Worm (Caenorhabditis elegans) whole organism, L1 larva: ENCODE data around the gene ZK688.12.
A peak's percentile ranks its signal among the peaks of the same experiment; 100 is the strongest.

Experiments
- C04F5.9 ChIP-seq: sonication (generic microtip); optimal IDR thresholded peaks from 2 replicates; lab custom pipeline; 2016; ENCODE audit warnings: missing genetic modification characterization, missing compliant biosample characterization
- C34B4.2 ChIP-seq: sonication (generic microtip); optimal IDR thresholded peaks from 2 replicates; lab custom pipeline; 2017; ENCODE audit warnings: mild to moderate bottlenecking, missing genetic modification characterization, missing compliant biosample characterization
- F16B12.6 ChIP-seq: fragments of 150-350 bp; optimal IDR thresholded peaks from 2 replicates; lab custom pipeline; 2014; ENCODE audit warnings: missing biosample characterization, missing genetic modification characterization
- aha-1 ChIP-seq: fragments of 150-350 bp; optimal IDR thresholded peaks from 2 replicates; lab custom pipeline; 2014; ENCODE audit warnings: missing biosample characterization, missing genetic modification characterization
- alr-1 ChIP-seq: fragments of 200-800 bp; sonication (Bioruptor generic); optimal IDR thresholded peaks from 2 replicates; lab custom pipeline; 2018; ENCODE audit warnings: borderline replicate concordance, mild to moderate bottlenecking, missing genetic modification characterization, missing compliant biosample characterization
- aly-2 ChIP-seq: fragments of 150-350 bp; optimal IDR thresholded peaks from 2 replicates; lab custom pipeline; 2014; ENCODE audit warnings: missing biosample characterization, missing genetic modification characterization
- blmp-1 ChIP-seq: fragments of 150-350 bp; optimal IDR thresholded peaks from 2 replicates; lab custom pipeline; 2014; ENCODE audit warnings: missing biosample characterization, missing genetic modification characterization
- ceh-8 ChIP-seq: fragments of 200-800 bp; sonication (Bioruptor generic); optimal IDR thresholded peaks from 2 replicates; lab custom pipeline; 2018; ENCODE audit warnings: mild to moderate bottlenecking, missing genetic modification characterization, moderate library complexity, missing compliant biosample characterization
- ceh-82 ChIP-seq, 3 experiments: fragments of 150-350 bp in 1 of 3; sonication (generic microtip) in 2 of 3; optimal IDR thresholded peaks; 2 replicates each; lab custom pipeline; 2014 to 2017; ENCODE audit warnings: missing biosample characterization in 3 of 3, missing genetic modification characterization in 3 of 3
- ceh-90 ChIP-seq: sonication (generic microtip); optimal IDR thresholded peaks from 2 replicates; lab custom pipeline; 2016; ENCODE audit warnings: missing genetic modification characterization, missing compliant biosample characterization
- ces-1 ChIP-seq: fragments of 150-350 bp; optimal IDR thresholded peaks from 2 replicates; lab custom pipeline; 2014; ENCODE audit warnings: missing biosample characterization, missing genetic modification reagents, missing genetic modification characterization
- dsc-1 ChIP-seq: sonication (generic microtip); optimal IDR thresholded peaks from 2 replicates; lab custom pipeline; 2016; ENCODE audit warnings: mild to moderate bottlenecking, missing genetic modification characterization, missing compliant biosample characterization
- efl-1 ChIP-seq, 4 experiments: fragments of 150-350 bp; optimal IDR thresholded peaks in 3 of 4; peaks in 1 of 4; 1 replicate in 1 of 4; 2 replicates in 3 of 4; lab custom pipeline; 2014; ENCODE audit warnings: missing biosample characterization in 2 of 4, missing genetic modification characterization in 2 of 4, missing genetic modification reagents in 2 of 4
- egl-13 ChIP-seq: sonication (generic microtip); optimal IDR thresholded peaks from 2 replicates; lab custom pipeline; 2016; ENCODE audit warnings: missing genotype, missing genetic modification reagents, missing genetic modification characterization, missing compliant biosample characterization
- elt-2 ChIP-seq: sonication (generic microtip); optimal IDR thresholded peaks from 2 replicates; lab custom pipeline; 2016; ENCODE audit warnings: missing genetic modification characterization, mild to moderate bottlenecking, inconsistent platforms, missing compliant biosample characterization, missing genetic modification reagents
- elt-3 ChIP-seq, 6 experiments: fragments of 150-350 bp in 1 of 6; sonication (generic microtip); optimal IDR thresholded peaks; 2 replicates each; lab custom pipeline; 2017 to 2018; ENCODE audit warnings: missing biosample characterization in 6 of 6, missing genetic modification characterization in 6 of 6, inconsistent platforms in 1 of 6
- ets-5 ChIP-seq: fragments of 200-800 bp; sonication (Bioruptor generic); IDR thresholded peaks from 2 replicates; pipeline ENCODE4 v1.3.6; 2022; ENCODE audit warnings: missing genetic modification characterization, missing compliant biosample characterization
- fkh-10 ChIP-seq: sonication (generic microtip); optimal IDR thresholded peaks from 2 replicates; lab custom pipeline; 2017; ENCODE audit warnings: missing biosample characterization, missing genetic modification reagents, missing genetic modification characterization
- fkh-4 ChIP-seq: sonication (generic microtip); optimal IDR thresholded peaks from 2 replicates; lab custom pipeline; 2016; ENCODE audit warnings: missing compliant biosample characterization, missing genetic modification characterization, borderline replicate concordance
- hlh-17 ChIP-seq: fragments of 200-800 bp; sonication (Bioruptor generic); optimal IDR thresholded peaks from 2 replicates; lab custom pipeline; 2018; ENCODE audit warnings: missing genetic modification characterization, mild to moderate bottlenecking, missing compliant biosample characterization, moderate library complexity, borderline replicate concordance
- hlh-4 ChIP-seq: sonication (generic microtip); optimal IDR thresholded peaks from 2 replicates; lab custom pipeline; 2016; ENCODE audit warnings: mild to moderate bottlenecking, missing genetic modification characterization, missing compliant biosample characterization
- irx-1 ChIP-seq: sonication (generic microtip); optimal IDR thresholded peaks from 2 replicates; lab custom pipeline; 2016; ENCODE audit warnings: missing genetic modification characterization, missing compliant biosample characterization
- isw-1 ChIP-seq: fragments of 200-800 bp; sonication (Bioruptor generic); IDR thresholded peaks from 2 replicates; pipeline ENCODE4 v1.3.6; 2022; ENCODE audit warnings: missing genetic modification characterization, missing compliant biosample characterization
- jun-1 ChIP-seq: fragments of 150-350 bp; optimal IDR thresholded peaks from 2 replicates; lab custom pipeline; 2014; ENCODE audit warnings: missing biosample characterization, missing genetic modification reagents, missing genetic modification characterization
- lin-13 ChIP-seq: fragments of 150-350 bp; optimal IDR thresholded peaks from 2 replicates; lab custom pipeline; 2014; ENCODE audit warnings: missing biosample characterization, missing genetic modification reagents, missing genetic modification characterization
- lin-14 ChIP-seq: fragments of 200-800 bp; sonication (Bioruptor generic); optimal IDR thresholded peaks from 2 replicates; lab custom pipeline; 2018; ENCODE audit warnings: mild to moderate bottlenecking, missing genetic modification characterization, moderate library complexity, missing compliant biosample characterization
- lir-3 ChIP-seq: sonication (generic microtip); optimal IDR thresholded peaks from 2 replicates; lab custom pipeline; 2016; ENCODE audit warnings: mild to moderate bottlenecking, missing genetic modification characterization, moderate library complexity, missing compliant biosample characterization; ENCODE audit not compliant: poor library complexity
- mef-2 ChIP-seq: fragments of 150-350 bp; optimal IDR thresholded peaks from 2 replicates; lab custom pipeline; 2014; ENCODE audit warnings: missing biosample characterization, missing genetic modification characterization
- mep-1 ChIP-seq: fragments of 150-350 bp; optimal IDR thresholded peaks from 2 replicates; lab custom pipeline; 2014; ENCODE audit warnings: missing biosample characterization, missing genetic modification characterization
- nhr-11 ChIP-seq: fragments of 150-350 bp; optimal IDR thresholded peaks from 2 replicates; lab custom pipeline; 2014; ENCODE audit warnings: missing biosample characterization, missing genetic modification characterization
- nhr-12 ChIP-seq: sonication (generic microtip); optimal IDR thresholded peaks from 2 replicates; lab custom pipeline; 2017; ENCODE audit warnings: missing biosample characterization, missing genetic modification characterization
- nhr-28 ChIP-seq: fragments of 150-350 bp; optimal IDR thresholded peaks from 2 replicates; lab custom pipeline; 2014; ENCODE audit warnings: missing biosample characterization, missing genetic modification characterization
- nhr-47 ChIP-seq: sonication (generic microtip); optimal IDR thresholded peaks from 2 replicates; lab custom pipeline; 2016; ENCODE audit warnings: mild to moderate bottlenecking, missing genetic modification characterization, moderate library complexity, missing compliant biosample characterization
- nhr-71 ChIP-seq: sonication (generic microtip); optimal IDR thresholded peaks from 2 replicates; lab custom pipeline; 2016; ENCODE audit warnings: mild to moderate bottlenecking, missing genetic modification characterization, moderate library complexity, missing compliant biosample characterization
- nhr-85 ChIP-seq: sonication (generic microtip); peaks from one replicate; lab custom pipeline; 2016; ENCODE audit warnings: missing genetic modification characterization, inconsistent platforms, missing compliant biosample characterization
- nhr-90 ChIP-seq: sonication (generic microtip); optimal IDR thresholded peaks from 2 replicates; lab custom pipeline; 2016; ENCODE audit warnings: mild to moderate bottlenecking, missing genetic modification characterization, missing compliant biosample characterization; ENCODE audit not compliant: poor library complexity
- pag-3 ChIP-seq: sonication (generic microtip); optimal IDR thresholded peaks from 2 replicates; lab custom pipeline; 2017; ENCODE audit warnings: missing genetic modification characterization, mild to moderate bottlenecking, missing compliant biosample characterization, antibody characterized with exemption, borderline replicate concordance; ENCODE audit not compliant: insufficient read depth
- pax-3 ChIP-seq: fragments of 200-800 bp; sonication (Bioruptor generic); optimal IDR thresholded peaks from 2 replicates; lab custom pipeline; 2018; ENCODE audit warnings: mild to moderate bottlenecking, missing genetic modification characterization, moderate library complexity, missing compliant biosample characterization
- rnt-1 ChIP-seq: sonication (generic microtip); optimal IDR thresholded peaks from 2 replicates; lab custom pipeline; 2016; ENCODE audit warnings: mild to moderate bottlenecking, missing genetic modification characterization, moderate library complexity, missing compliant biosample characterization
- skn-1 ChIP-seq: fragments of 150-350 bp; optimal IDR thresholded peaks from 2 replicates; lab custom pipeline; 2014; ENCODE audit warnings: missing biosample characterization, missing genetic modification characterization
- snpc-4 ChIP-seq: fragments of 150-350 bp; optimal IDR thresholded peaks from 2 replicates; lab custom pipeline; 2014; ENCODE audit warnings: missing biosample characterization, missing genetic modification characterization
- snu-23 ChIP-seq: sonication (generic microtip); optimal IDR thresholded peaks from 2 replicates; lab custom pipeline; 2016; ENCODE audit warnings: missing genetic modification characterization, missing compliant biosample characterization
- sup-37 ChIP-seq: fragments of 200-800 bp; sonication (Bioruptor generic); optimal IDR thresholded peaks from 2 replicates; lab custom pipeline; 2018; ENCODE audit warnings: mild to moderate bottlenecking, missing genetic modification characterization, missing compliant biosample characterization
- unc-30 ChIP-seq: sonication (generic microtip); optimal IDR thresholded peaks from 2 replicates; lab custom pipeline; 2017; ENCODE audit warnings: missing biosample characterization, missing genetic modification characterization
- unc-62 ChIP-seq: fragments of 150-350 bp; optimal IDR thresholded peaks from 2 replicates; lab custom pipeline; 2014; ENCODE audit warnings: missing biosample characterization, missing genetic modification reagents, missing genetic modification characterization
- unc-98 ChIP-seq: fragments of 200-800 bp; sonication (Bioruptor generic); IDR thresholded peaks from 2 replicates; pipeline ENCODE4 v1.3.6; 2022; ENCODE audit warnings: missing genetic modification characterization, missing compliant biosample characterization
- zag-1 ChIP-seq: fragments of 150-350 bp; optimal IDR thresholded peaks from 2 replicates; lab custom pipeline; 2014; ENCODE audit warnings: missing biosample characterization, missing genetic modification characterization
- zip-4 ChIP-seq: fragments of 200-800 bp; sonication (Bioruptor generic); optimal IDR thresholded peaks from 2 replicates; lab custom pipeline; 2018; ENCODE audit warnings: mild to moderate bottlenecking, missing genetic modification characterization, moderate library complexity, missing compliant biosample characterization
- ztf-11 ChIP-seq, 2 experiments: sonication (generic microtip); optimal IDR thresholded peaks; 2 replicates each; lab custom pipeline; 2016 to 2017; ENCODE audit warnings: missing genetic modification characterization in 2 of 2, missing biosample characterization in 1 of 2, missing compliant biosample characterization in 1 of 2

The ZK688.12 gene

DNA sequence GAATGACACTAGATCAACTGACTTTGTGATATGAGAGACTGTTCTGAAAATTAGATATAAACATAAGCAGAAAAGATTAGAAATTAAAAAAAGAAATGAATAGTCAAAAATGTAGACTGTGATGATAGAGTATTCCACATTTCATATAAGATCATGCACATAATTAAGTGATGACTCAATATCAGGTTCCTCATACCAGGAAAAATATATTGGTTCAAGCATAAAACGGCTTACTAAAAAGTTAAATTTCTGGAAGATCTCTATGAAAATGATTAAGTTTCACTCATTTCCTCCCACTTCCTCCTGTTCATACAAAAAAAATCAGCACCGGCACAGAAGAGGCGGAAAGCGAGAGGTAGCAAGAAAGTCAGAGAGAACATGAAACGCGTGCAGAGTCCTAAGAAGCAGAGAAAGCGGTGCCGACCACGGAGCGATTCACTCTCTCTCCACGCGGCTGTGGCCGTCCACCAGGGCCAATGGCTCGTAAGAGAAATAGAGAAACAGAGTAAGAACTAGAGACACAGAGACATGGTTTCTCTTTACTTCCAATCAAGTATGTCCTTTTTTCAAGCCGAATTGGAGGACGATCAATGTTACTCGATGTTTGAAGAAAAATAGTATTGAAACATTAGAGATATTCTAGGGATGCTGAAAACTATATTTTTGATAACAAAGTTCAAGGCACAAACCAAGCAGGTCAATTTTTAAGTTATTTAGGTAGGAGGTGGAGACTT, 21.6 kb downstream of the ZK688.12 start, which contains the start of the genes ZK688.5 and fahd-1 (continued):
- no peak for TF ChIP-seq alr-1 (tag; lab: Kevin White, UChicago)
- peak; percentile 83 for TF ChIP-seq nhr-71 (tag; lab: Kevin White, UChicago)
- no peak for TF ChIP-seq nhr-11 (tag; lab: Kevin White, UChicago)
- peak; percentile 71 for TF ChIP-seq rnt-1 (tag; lab: Kevin White, UChicago)
- TF ChIP-seq ces-1 (GFP tag; lab: Kevin White, UChicago) = no peak
- TF ChIP-seq ceh-90 = no peak
- peak; percentile 79 for TF ChIP-seq nhr-85 (tag; lab: Kevin White, UChicago)
- no peak for TF ChIP-seq aly-2
- peak; percentile 91 for TF ChIP-seq lin-14 (GFP tag; lab: Kevin White, UChicago)
- TF ChIP-seq blmp-1 (tag; lab: Kevin White, UChicago) = peak; percentile 92
- no peak for TF ChIP-seq C34B4.2
- peak; percentile 41 for TF ChIP-seq F16B12.6
- TF ChIP-seq elt-3 (tag; optimal IDR thresholded peaks at IDR 0.05; lab: Kevin White, UChicago) = peak in 2 of 6 experiments; percentile 41 to 48
- peak; percentile 4 for TF ChIP-seq ceh-8
- TF ChIP-seq fkh-4 (tag; lab: Kevin White, UChicago) = no peak
- TF ChIP-seq mep-1 = peak; percentile 70
- no peak for TF ChIP-seq egl-13 (tag; lab: Kevin White, UChicago)
- peak; percentile 49 for TF ChIP-seq nhr-90 (tag; lab: Kevin White, UChicago)
- TF ChIP-seq efl-1 (optimal IDR thresholded peaks at IDR 0.05; lab: Kevin White, UChicago) = peak; percentile 72 to 77
- peak; percentile 27 to 94 for TF ChIP-seq efl-1 (GFP tag; optimal IDR thresholded peaks at IDR 0.05 in 1 of 2; lab: Kevin White, UChicago)
- no peak for TF ChIP-seq hlh-17 (GFP tag; lab: Kevin White, UChicago)
- TF ChIP-seq sup-37 (GFP tag; lab: Kevin White, UChicago) = no peak
- TF ChIP-seq pag-3 (tag; lab: Kevin White, UChicago) = no peak
- no peak for TF ChIP-seq nhr-12 (tag; lab: Kevin White, UChicago)
- TF ChIP-seq nhr-47 (tag; lab: Kevin White, UChicago) = peak; percentile 70
- TF ChIP-seq irx-1 (tag; lab: Kevin White, UChicago) = no peak
- peak; percentile 76 for TF ChIP-seq skn-1 (tag; lab: Kevin White, UChicago)
- TF ChIP-seq jun-1 (tag; lab: Kevin White, UChicago) = peak; percentile 46
- TF ChIP-seq ceh-82 (tag; optimal IDR thresholded peaks at IDR 0.05; lab: Kevin White, UChicago) = peak; percentile 5 to 80 (median 47)
- no peak for TF ChIP-seq nhr-28 (tag; lab: Kevin White, UChicago)
- TF ChIP-seq lin-13 = no peak
- TF ChIP-seq snpc-4 (tag; lab: Kevin White, UChicago) = peak; percentile 51
- TF ChIP-seq fkh-10 (GFP tag; lab: Kevin White, UChicago) = no peak
- no peak for TF ChIP-seq zip-4 (GFP tag; lab: Kevin White, UChicago)
- no peak for TF ChIP-seq unc-30 (tag; lab: Kevin White, UChicago)
- no peak for TF ChIP-seq mef-2
- TF ChIP-seq ztf-11 (tag; optimal IDR thresholded peaks at IDR 0.05; lab: Kevin White, UChicago) = no peak
- no peak for TF ChIP-seq unc-62 (GFP tag; lab: Kevin White, UChicago)
- TF ChIP-seq C04F5.9 (tag; lab: Kevin White, UChicago) = no peak
- peak; percentile 21 for TF ChIP-seq elt-2 (tag; lab: Kevin White, UChicago)
- TF ChIP-seq snu-23 (GFP tag; lab: Kevin White, UChicago) = peak; percentile 81
- peak; percentile 35; the same call in 1 of the 2 replicates for TF ChIP-seq isw-1 (GFP tag; lab: Robert Waterston, UW)
- TF ChIP-seq ets-5 (GFP tag; lab: Robert Waterston, UW) = no peak
- TF ChIP-seq unc-98 = no peak
- no peak for TF ChIP-seq pax-3 (tag; lab: Kevin White, UChicago)
- no peak for TF ChIP-seq zag-1 (tag; lab: Kevin White, UChicago)
- no peak for TF ChIP-seq aha-1 (tag; lab: Kevin White, UChicago)
- TF ChIP-seq hlh-4 (tag; lab: Kevin White, UChicago) = no peak
- no peak for TF ChIP-seq lir-3 (tag; lab: Kevin White, UChicago)
- TF ChIP-seq dsc-1 (tag; lab: Kevin White, UChicago) = peak; percentile 39
